Fruit fly (Drosophila melanogaster) whole organism, embryonic: Measurements from ENCODE around the gene CG33947.

Experiments
- B-H1 ChIP-seq: fragments of 200-800 bp; sonication (Bioruptor generic); IDR thresholded peaks from 3 replicates; pipeline ENCODE4 v1.3.6; 2022; ENCODE audit warnings: missing biosample characterization, missing genetic modification characterization
- CG10321 ChIP-seq: fragments of 200-800 bp; sonication (Bioruptor generic); IDR thresholded peaks from 2 replicates; pipeline ENCODE4 v1.3.6; 2022; ENCODE audit warnings: missing biosample characterization, missing genetic modification characterization
- CG10366 ChIP-seq: fragments of 200-800 bp; sonication (Bioruptor generic); IDR thresholded peaks from 2 replicates; pipeline ENCODE4 v1.3.6; 2022; ENCODE audit warnings: missing biosample characterization, missing genetic modification characterization
- CG11247 ChIP-seq: fragments of 200-800 bp; sonication (Bioruptor generic); IDR thresholded peaks from 2 replicates; pipeline ENCODE4 v1.3.6; 2022; ENCODE audit warnings: missing biosample characterization, missing genetic modification characterization
- CG11504 ChIP-seq: fragments of 200-800 bp; sonication (Bioruptor generic); optimal IDR thresholded peaks from 3 replicates; lab custom pipeline; 2019; ENCODE audit warnings: missing biosample characterization, mild to moderate bottlenecking, missing genetic modification characterization, moderate library complexity
- CG14014 ChIP-seq: fragments of 200-800 bp; sonication (Bioruptor generic); IDR thresholded peaks from 2 replicates; pipeline ENCODE4 v1.3.6; 2022; ENCODE audit warnings: missing biosample characterization, missing genetic modification characterization
- CG15514 ChIP-seq: fragments of 200-800 bp; sonication (Bioruptor generic); optimal IDR thresholded peaks from 3 replicates; lab custom pipeline; 2017; ENCODE audit warnings: missing biosample characterization, missing genetic modification characterization, mild to moderate bottlenecking, moderate library complexity, missing genetic modification reagents
- CG16863 ChIP-seq: fragments of 200-800 bp; sonication (Bioruptor generic); optimal IDR thresholded peaks from 3 replicates; lab custom pipeline; 2016; ENCODE audit warnings: missing biosample characterization, missing genetic modification characterization
- CG17328 ChIP-seq: fragments of 200-800 bp; sonication (Bioruptor generic); IDR thresholded peaks from 2 replicates; pipeline ENCODE4 v1.3.6; 2022; ENCODE audit warnings: missing biosample characterization, missing genetic modification characterization
- CG17912 ChIP-seq: fragments of 200-800 bp; sonication (Bioruptor generic); optimal IDR thresholded peaks from 2 replicates; lab custom pipeline; 2018; ENCODE audit warnings: missing biosample characterization, mild to moderate bottlenecking, missing genetic modification characterization
- CG2116 ChIP-seq: fragments of 200-800 bp; sonication (Bioruptor generic); optimal IDR thresholded peaks from 3 replicates; lab custom pipeline; 2018; ENCODE audit warnings: missing biosample characterization, mild to moderate bottlenecking, missing genetic modification characterization
- CG3163 ChIP-seq: fragments of 200-800 bp; sonication (Bioruptor generic); optimal IDR thresholded peaks from 3 replicates; lab custom pipeline; 2016; ENCODE audit warnings: missing biosample characterization, missing genetic modification characterization
- CG34422 ChIP-seq: fragments of 200-800 bp; sonication (Bioruptor generic); IDR thresholded peaks from 3 replicates; pipeline ENCODE4 v1.3.6; 2022; ENCODE audit warnings: missing biosample characterization, missing genetic modification characterization
- CG5180 ChIP-seq: fragments of 200-800 bp; sonication (Bioruptor generic); optimal IDR thresholded peaks from 3 replicates; lab custom pipeline; 2017; ENCODE audit warnings: missing biosample characterization, missing genetic modification characterization, mild to moderate bottlenecking, moderate library complexity, missing genetic modification reagents
- CG5245 ChIP-seq: fragments of 200-800 bp; sonication (Bioruptor generic); optimal IDR thresholded peaks from 3 replicates; lab custom pipeline; 2016; ENCODE audit warnings: missing biosample characterization, missing genetic modification characterization
- CG6813 ChIP-seq: fragments of 200-800 bp; sonication (Bioruptor generic); optimal IDR thresholded peaks from 2 replicates; lab custom pipeline; 2017; ENCODE audit warnings: missing biosample characterization, missing genetic modification characterization, mild to moderate bottlenecking, moderate library complexity, missing genetic modification reagents
- CG7556 ChIP-seq: fragments of 200-800 bp; sonication (Bioruptor generic); optimal IDR thresholded peaks from 2 replicates; lab custom pipeline; 2017; ENCODE audit warnings: missing biosample characterization, mild to moderate bottlenecking, missing genetic modification characterization
- CG7928 ChIP-seq: fragments of 200-800 bp; sonication (Bioruptor generic); optimal IDR thresholded peaks from 2 replicates; lab custom pipeline; 2017; ENCODE audit warnings: missing biosample characterization, mild to moderate bottlenecking, missing genetic modification characterization
- CG8765 ChIP-seq: fragments of 200-800 bp; sonication (Bioruptor generic); IDR thresholded peaks from 2 replicates; pipeline ENCODE4 v1.3.6; 2022; ENCODE audit warnings: missing biosample characterization, missing genetic modification characterization
- CG9932 ChIP-seq: fragments of 200-800 bp; sonication (Bioruptor generic); IDR thresholded peaks from 2 replicates; pipeline ENCODE4 v1.3.6; 2022; ENCODE audit warnings: missing biosample characterization, missing genetic modification characterization
- Dad ChIP-seq: fragments of 200-800 bp; sonication (Bioruptor generic); optimal IDR thresholded peaks from 3 replicates; lab custom pipeline; 2016; ENCODE audit warnings: missing biosample characterization, missing genetic modification characterization
- Elba2 ChIP-seq: fragments of 200-800 bp; sonication (Bioruptor generic); optimal IDR thresholded peaks from 3 replicates; lab custom pipeline; 2016; ENCODE audit warnings: missing biosample characterization, missing genetic modification characterization
- Fer1 ChIP-seq: fragments of 200-800 bp; sonication (Bioruptor generic); optimal IDR thresholded peaks from 2 replicates; lab custom pipeline; 2017; ENCODE audit warnings: missing biosample characterization, mild to moderate bottlenecking, missing genetic modification characterization
- Lpt ChIP-seq: fragments of >200 bp; optimal IDR thresholded peaks from 2 replicates; lab custom pipeline; 2018; ENCODE audit warnings: missing biosample characterization, missing genetic modification characterization
- Mad ChIP-seq: fragments of 200-800 bp; sonication (Bioruptor generic); optimal IDR thresholded peaks from 2 replicates; lab custom pipeline; 2016; ENCODE audit warnings: missing biosample characterization, missing genetic modification characterization
- Med ChIP-seq: fragments of 200-800 bp; sonication (Bioruptor generic); peaks from one replicate; lab custom pipeline; 2016; ENCODE audit warnings: missing biosample characterization, missing genetic modification characterization, mild to moderate bottlenecking, inconsistent platforms, moderate library complexity
- Nf-YA ChIP-seq: fragments of 200-800 bp; sonication (Bioruptor generic); IDR thresholded peaks from 2 replicates; pipeline ENCODE4 v1.3.6; 2022; ENCODE audit warnings: missing biosample characterization, missing genetic modification characterization
- Sin3A ChIP-seq: fragments of >200 bp; optimal IDR thresholded peaks from 2 replicates; lab custom pipeline; 2018
- Taf1 ChIP-seq: fragments of 200-800 bp; sonication (Bioruptor generic); IDR thresholded peaks from 2 replicates; pipeline ENCODE4 v1.3.6; 2022; ENCODE audit warnings: missing biosample characterization, missing genetic modification characterization
- ap ChIP-seq: fragments of 200-800 bp; sonication (Bioruptor generic); IDR thresholded peaks from 2 replicates; pipeline ENCODE4 v1.3.6; 2022; ENCODE audit warnings: missing biosample characterization, missing genetic modification characterization
- bowl ChIP-seq: fragments of 200-800 bp; sonication (Bioruptor generic); IDR thresholded peaks from 2 replicates; pipeline ENCODE4 v1.3.6; 2022; ENCODE audit warnings: missing biosample characterization, missing genetic modification characterization
- chif ChIP-seq, 2 experiments: fragments of 200-800 bp; sonication (Bioruptor generic); optimal IDR thresholded peaks; 3 replicates each; lab custom pipeline; 2016; ENCODE audit warnings: missing biosample characterization in 2 of 2, missing genetic modification characterization in 2 of 2
- chm ChIP-seq: fragments of 200-800 bp; sonication (Bioruptor generic); IDR thresholded peaks from 2 replicates; pipeline ENCODE4 v1.3.6; 2022; ENCODE audit warnings: missing biosample characterization, missing genetic modification characterization
- chn ChIP-seq: fragments of 200-800 bp; sonication (Bioruptor generic); optimal IDR thresholded peaks from 2 replicates; lab custom pipeline; 2016; ENCODE audit warnings: missing biosample characterization, missing genetic modification characterization
- cwo ChIP-seq: fragments of 200-800 bp; sonication (Bioruptor generic); optimal IDR thresholded peaks from 3 replicates; lab custom pipeline; 2017; ENCODE audit warnings: missing biosample characterization, missing genetic modification characterization, mild to moderate bottlenecking, moderate library complexity, missing genetic modification reagents
- dysf ChIP-seq: fragments of 200-800 bp; sonication (Bioruptor generic); IDR thresholded peaks from 3 replicates; pipeline ENCODE4 v1.3.6; 2022; ENCODE audit warnings: missing biosample characterization, missing genetic modification characterization
- fd102C ChIP-seq: fragments of 200-800 bp; sonication (Bioruptor generic); optimal IDR thresholded peaks from 2 replicates; lab custom pipeline; 2018; ENCODE audit warnings: missing biosample characterization, mild to moderate bottlenecking, missing genetic modification characterization, moderate library complexity
- gcm2 ChIP-seq: fragments of 200-800 bp; sonication (Bioruptor generic); optimal IDR thresholded peaks from 2 replicates; lab custom pipeline; 2016; ENCODE audit warnings: missing biosample characterization, missing genetic modification characterization
- gem ChIP-seq: fragments of 200-800 bp; sonication (Bioruptor generic); optimal IDR thresholded peaks from 2 replicates; lab custom pipeline; 2019; ENCODE audit warnings: missing biosample characterization, mild to moderate bottlenecking, missing genetic modification characterization, moderate library complexity
- insv ChIP-seq, 2 experiments: fragments of 200-800 bp; sonication (Bioruptor generic); optimal IDR thresholded peaks; 3 replicates each; lab custom pipeline; 2016 to 2018; ENCODE audit warnings: missing biosample characterization in 2 of 2, missing genetic modification characterization in 2 of 2
- lab ChIP-seq: fragments of 200-800 bp; sonication (Bioruptor generic); optimal IDR thresholded peaks from 3 replicates; lab custom pipeline; 2017; ENCODE audit warnings: missing biosample characterization, missing genetic modification characterization, mild to moderate bottlenecking, moderate library complexity, missing genetic modification reagents
- maf-S ChIP-seq: fragments of 200-800 bp; sonication (Bioruptor generic); optimal IDR thresholded peaks from 2 replicates; lab custom pipeline; 2016; ENCODE audit warnings: missing biosample characterization, missing genetic modification characterization
- nom ChIP-seq: fragments of 200-800 bp; sonication (Bioruptor generic); optimal IDR thresholded peaks from 2 replicates; lab custom pipeline; 2017; ENCODE audit warnings: missing biosample characterization, missing genetic modification characterization, mild to moderate bottlenecking, moderate library complexity, missing genetic modification reagents
- pan ChIP-seq, 4 experiments: fragments of >200 bp in 3 of 4; fragments of 200-800 bp in 1 of 4; sonication (Bioruptor generic) in 1 of 4; optimal IDR thresholded peaks in 3 of 4; IDR thresholded peaks in 1 of 4; 2 replicates each; pipeline versions ENCODE4 v1.3.6 to Lab custom; 2017 to 2022; ENCODE audit warnings: missing biosample characterization in 2 of 4, missing genetic modification characterization in 2 of 4, mixed read lengths in 1 of 4
- phol ChIP-seq: fragments of 200-800 bp; sonication (Bioruptor generic); optimal IDR thresholded peaks from 3 replicates; lab custom pipeline; 2018; ENCODE audit warnings: missing biosample characterization, mild to moderate bottlenecking, missing genetic modification characterization, moderate library complexity
- tll ChIP-seq, 2 experiments: fragments of 200-800 bp in 1 of 2; fragments of >200 bp in 1 of 2; sonication (Bioruptor generic) in 1 of 2; optimal IDR thresholded peaks; 2 replicates each; lab custom pipeline; 2017 to 2019; ENCODE audit warnings: missing biosample characterization in 2 of 2, missing genetic modification characterization in 2 of 2, mild to moderate bottlenecking in 1 of 2, moderate library complexity in 1 of 2
- unpg ChIP-seq: fragments of 200-800 bp; sonication (Bioruptor generic); optimal IDR thresholded peaks from 3 replicates; lab custom pipeline; 2018; ENCODE audit warnings: missing biosample characterization, mild to moderate bottlenecking, missing genetic modification characterization, moderate library complexity
- yki ChIP-seq: fragments of >200 bp; optimal IDR thresholded peaks from 3 replicates; lab custom pipeline; 2018
- zfh1 ChIP-seq: fragments of 200-800 bp; sonication (Bioruptor generic); IDR thresholded peaks from 3 replicates; pipeline ENCODE4 v1.3.6; 2022; ENCODE audit warnings: missing biosample characterization, missing genetic modification characterization

The CG33947 gene

DNA sequence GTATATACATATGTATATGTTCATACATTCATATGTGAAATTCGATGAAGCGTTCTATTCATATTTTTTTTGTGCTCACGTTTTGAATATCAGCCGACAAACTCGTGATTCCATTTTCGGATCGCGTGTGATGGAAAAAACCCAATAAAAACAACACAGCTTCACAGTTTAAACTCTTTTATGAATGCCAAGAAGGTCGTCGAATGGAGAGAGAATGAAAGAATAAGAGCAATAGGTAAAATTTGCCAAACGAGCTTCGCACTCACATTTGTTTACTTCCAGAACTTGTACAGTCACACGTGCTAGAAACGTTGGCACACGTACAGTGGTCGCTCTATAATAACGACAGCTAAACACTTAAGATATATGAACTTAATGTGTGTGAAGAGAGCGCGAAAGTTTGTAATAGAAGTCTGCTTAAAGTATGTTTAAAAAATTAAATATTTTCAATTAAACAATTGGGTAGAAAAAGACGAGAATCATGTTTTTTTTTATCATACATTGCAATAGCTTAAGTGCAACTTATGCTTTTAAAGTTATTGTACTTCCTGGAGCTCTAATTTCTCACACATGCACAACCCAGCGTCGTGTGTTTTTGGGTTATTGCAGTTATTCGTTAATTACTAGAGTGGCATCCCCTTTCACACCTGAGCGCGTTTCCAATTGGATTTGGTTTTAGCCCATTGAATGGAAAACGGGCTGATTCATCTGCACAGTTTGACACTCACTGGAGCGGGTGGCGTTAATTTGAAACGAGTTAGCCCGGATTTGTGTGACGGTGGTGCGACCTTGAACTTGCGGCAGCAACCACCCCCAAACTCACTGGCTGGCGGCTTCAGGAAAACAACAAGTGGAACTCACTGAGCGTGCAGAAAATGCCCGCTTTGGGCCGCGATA lies 29.6 kb downstream of the CG33947 start (continued):
- no peak for TF ChIP-seq CG2116 (GFP tag; lab: Kevin White, UChicago)
- no peak for TF ChIP-seq Sin3A (lab: Kevin White, UChicago)
- TF ChIP-seq B-H1 (GFP tag; lab: Robert Waterston, UW), result no peak
- TF ChIP-seq CG14014 (GFP tag; lab: Robert Waterston, UW), result peak; percentile 32; the same call in 1 of the 2 replicates
- no peak for TF ChIP-seq fd102C (GFP tag; lab: Kevin White, UChicago)
- TF ChIP-seq CG17328 (GFP tag; lab: Robert Waterston, UW), result no peak
- TF ChIP-seq CG5245 (GFP tag; lab: Kevin White, UChicago), result no peak
- TF ChIP-seq CG11247 (GFP tag; lab: Robert Waterston, UW), result no peak
- no peak for TF ChIP-seq chm
- TF ChIP-seq CG10321, result no peak
- 0 out of 2 replicates have a peak, but pooled peaks have one; percentile 20 for TF ChIP-seq Taf1 (GFP tag; lab: Robert Waterston, UW)
- peak; percentile 6 for TF ChIP-seq Fer1
- no peak for TF ChIP-seq chn (GFP tag; lab: Kevin White, UChicago)
- TF ChIP-seq CG7928 (GFP tag; lab: Kevin White, UChicago), result no peak
- no peak for TF ChIP-seq maf-S (GFP tag; lab: Kevin White, UChicago)
- TF ChIP-seq CG3163 (GFP tag; lab: Kevin White, UChicago), result no peak
- TF ChIP-seq unpg, result no peak
- TF ChIP-seq CG17912 (GFP tag; lab: Kevin White, UChicago), result no peak
- peak; percentile 50 to 90 for TF ChIP-seq insv (GFP tag; optimal IDR thresholded peaks at IDR 0.05; lab: Kevin White, UChicago)
- TF ChIP-seq Mad (GFP tag; lab: Kevin White, UChicago), result no peak
- no peak for TF ChIP-seq CG10366 (GFP tag; lab: Robert Waterston, UW)
- TF ChIP-seq gem, result peak; percentile 43
- no peak for TF ChIP-seq tll (GFP tag; optimal IDR thresholded peaks at IDR 0.05; lab: Kevin White, UChicago)
- no peak for TF ChIP-seq nom (GFP tag; lab: Kevin White, UChicago)
- no peak for TF ChIP-seq ap
- TF ChIP-seq Dad, result no peak
- no peak for TF ChIP-seq gcm2 (GFP tag; lab: Kevin White, UChicago)
- TF ChIP-seq bowl (GFP tag; lab: Robert Waterston, UW), result no peak
- TF ChIP-seq CG5180 (GFP tag; lab: Kevin White, UChicago), result no peak
- TF ChIP-seq Nf-YA, result no peak
- TF ChIP-seq Lpt (GFP tag; lab: Kevin White, UChicago), result no peak
- peak; percentile 96 for TF ChIP-seq cwo (GFP tag; lab: Kevin White, UChicago)
- TF ChIP-seq phol (tag; lab: Kevin White, UChicago), result peak; percentile 19
- no peak for TF ChIP-seq CG15514
- no peak for TF ChIP-seq CG16863 (GFP tag; lab: Kevin White, UChicago)
- TF ChIP-seq CG8765 (GFP tag; lab: Robert Waterston, UW), result no peak
- TF ChIP-seq CG6813 (GFP tag; lab: Kevin White, UChicago), result no peak
- no peak for TF ChIP-seq CG7556 (GFP tag; lab: Kevin White, UChicago)
- TF ChIP-seq pan (optimal IDR thresholded peaks at IDR 0.05; lab: Kevin White, UChicago), result no peak
- no peak for TF ChIP-seq pan (GFP tag; optimal IDR thresholded peaks at IDR 0.05 in 1 of 2, IDR thresholded peaks at IDR 0.05 in 1 of 2)
- no peak for TF ChIP-seq CG11504 (tag; lab: Kevin White, UChicago)
- no peak for TF ChIP-seq chif (GFP tag; optimal IDR thresholded peaks at IDR 0.05; lab: Kevin White, UChicago)
- peak; percentile 79 for TF ChIP-seq Med (GFP tag; lab: Kevin White, UChicago)
- TF ChIP-seq CG34422 (GFP tag; lab: Robert Waterston, UW), result no peak
- peak; percentile 60 for TF ChIP-seq lab (GFP tag; lab: Kevin White, UChicago)
- 0 out of 3 replicates have a peak, but pooled peaks have one; percentile 29 for TF ChIP-seq dysf
- TF ChIP-seq yki (lab: Kevin White, UChicago), result no peak
- 0 out of 2 replicates have a peak, but pooled peaks have one; percentile 7 for TF ChIP-seq CG9932 (GFP tag; lab: Robert Waterston, UW)
- TF ChIP-seq Elba2 (GFP tag; lab: Kevin White, UChicago), result peak; percentile 54
- no peak for TF ChIP-seq zfh1 (GFP tag; lab: Robert Waterston, UW)
